Fruit fly (Drosophila melanogaster) whole organism, prepupa: ENCODE measurements around the gene CG33689.
A peak's percentile ranks its signal among the peaks of the same experiment; 100 is the strongest.

Experiments used
- Blimp-1 ChIP-seq: fragments of 200-800 bp; sonication (Bioruptor generic); optimal IDR thresholded peaks from 3 replicates; lab custom pipeline; 2017; ENCODE audit warnings: missing biosample characterization, missing genetic modification characterization, mild to moderate bottlenecking, moderate library complexity, missing genetic modification reagents
- CG10669 ChIP-seq: fragments of 200-800 bp; sonication (Bioruptor generic); optimal IDR thresholded peaks from 3 replicates; lab custom pipeline; 2018; ENCODE audit warnings: missing biosample characterization, mild to moderate bottlenecking, missing genetic modification characterization, moderate library complexity
- CG11294 ChIP-seq: fragments of 200-800 bp; sonication (Bioruptor generic); IDR thresholded peaks from 2 replicates; pipeline ENCODE4 v1.3.6; 2022; ENCODE audit warnings: missing biosample characterization, missing genetic modification characterization
- CG11762 ChIP-seq: fragments of 200-800 bp; sonication (Bioruptor generic); optimal IDR thresholded peaks from 3 replicates; lab custom pipeline; 2016; ENCODE audit warnings: missing biosample characterization, missing genetic modification characterization; ENCODE audit not compliant: insufficient read depth
- CG11902 ChIP-seq: fragments of 200-800 bp; sonication (Bioruptor generic); optimal IDR thresholded peaks from 3 replicates; lab custom pipeline; 2016; ENCODE audit warnings: missing biosample characterization, missing genetic modification characterization
- CG1621 ChIP-seq: fragments of 200-800 bp; sonication (Bioruptor generic); optimal IDR thresholded peaks from 3 replicates; lab custom pipeline; 2018; ENCODE audit warnings: missing biosample characterization, mild to moderate bottlenecking, missing genetic modification characterization
- CG16779 ChIP-seq: fragments of 200-800 bp; sonication (Bioruptor generic); optimal IDR thresholded peaks from 3 replicates; lab custom pipeline; 2017; ENCODE audit warnings: missing biosample characterization, mild to moderate bottlenecking, missing genetic modification characterization
- CG3032 ChIP-seq: fragments of 200-800 bp; optimal IDR thresholded peaks from 2 replicates; lab custom pipeline; 2019; ENCODE audit warnings: missing biosample characterization, mild to moderate bottlenecking, missing genetic modification characterization, moderate library complexity
- CG31627 ChIP-seq: fragments of 200-800 bp; sonication (Bioruptor generic); optimal IDR thresholded peaks from 3 replicates; lab custom pipeline; 2016; ENCODE audit warnings: missing biosample characterization, missing genetic modification characterization
- CG34406 ChIP-seq: fragments of 200-800 bp; sonication (Bioruptor generic); optimal IDR thresholded peaks from 3 replicates; lab custom pipeline; 2016; ENCODE audit warnings: missing biosample characterization, missing genetic modification characterization
- CG3919 ChIP-seq: fragments of 200-800 bp; sonication (Bioruptor generic); optimal IDR thresholded peaks from 3 replicates; lab custom pipeline; 2016; ENCODE audit warnings: missing biosample characterization, missing genetic modification characterization
- CG4318 ChIP-seq: fragments of 200-800 bp; sonication (Bioruptor generic); optimal IDR thresholded peaks from 3 replicates; lab custom pipeline; 2017; ENCODE audit warnings: missing biosample characterization, mild to moderate bottlenecking, missing genetic modification characterization
- CG6163 ChIP-seq: fragments of 200-800 bp; sonication (Bioruptor generic); IDR thresholded peaks from 3 replicates; pipeline ENCODE4 v1.3.6; 2022; ENCODE audit warnings: missing biosample characterization, missing genetic modification characterization
- CG6276 ChIP-seq: fragments of 200-800 bp; sonication (Bioruptor generic); optimal IDR thresholded peaks from 2 replicates; lab custom pipeline; 2017; ENCODE audit warnings: missing biosample characterization, mild to moderate bottlenecking, missing genetic modification characterization
- CG6792 ChIP-seq: fragments of 200-800 bp; sonication (Bioruptor generic); optimal IDR thresholded peaks from 3 replicates; lab custom pipeline; 2016; ENCODE audit warnings: missing biosample characterization, missing genetic modification characterization
- CG6808 ChIP-seq: fragments of 200-800 bp; sonication (Bioruptor generic); optimal IDR thresholded peaks from 3 replicates; lab custom pipeline; 2017; ENCODE audit warnings: missing biosample characterization, missing genetic modification characterization, mild to moderate bottlenecking, moderate library complexity, missing genetic modification reagents
- CG7368 ChIP-seq: fragments of 200-800 bp; sonication (Bioruptor generic); optimal IDR thresholded peaks from 3 replicates; lab custom pipeline; 2016; ENCODE audit warnings: missing biosample characterization, missing genetic modification characterization
- CG8119 ChIP-seq: fragments of 200-800 bp; sonication (Bioruptor generic); IDR thresholded peaks from 3 replicates; pipeline ENCODE4 v1.3.6; 2022; ENCODE audit warnings: missing biosample characterization, missing genetic modification characterization
- CG8319 ChIP-seq: fragments of 200-800 bp; sonication (Bioruptor generic); optimal IDR thresholded peaks from 3 replicates; lab custom pipeline; 2016; ENCODE audit warnings: missing biosample characterization, missing genetic modification characterization
- CG8632 ChIP-seq: fragments of 200-800 bp; sonication (Bioruptor generic); optimal IDR thresholded peaks from 3 replicates; lab custom pipeline; 2016; ENCODE audit warnings: missing biosample characterization, missing genetic modification characterization
- CG9139 ChIP-seq: fragments of 200-800 bp; sonication (Bioruptor generic); optimal IDR thresholded peaks from 3 replicates; lab custom pipeline; 2017; ENCODE audit warnings: missing biosample characterization, mild to moderate bottlenecking, missing genetic modification characterization
- Eip75B ChIP-seq: fragments of 200-800 bp; sonication (Bioruptor generic); optimal IDR thresholded peaks from 3 replicates; lab custom pipeline; 2016; ENCODE audit warnings: missing biosample characterization, missing genetic modification characterization
- Eip78C ChIP-seq: fragments of 200-800 bp; sonication (Bioruptor generic); peaks from one replicate; lab custom pipeline; 2016; ENCODE audit warnings: missing biosample characterization, missing genetic modification characterization
- Eip93F ChIP-seq: fragments of 200-800 bp; sonication (Bioruptor generic); optimal IDR thresholded peaks from 2 replicates; lab custom pipeline; 2016; ENCODE audit warnings: missing biosample characterization, mild to moderate bottlenecking, missing genetic modification characterization
- Ets21C ChIP-seq: fragments of 200-800 bp; sonication (Bioruptor generic); optimal IDR thresholded peaks from 3 replicates; lab custom pipeline; 2016; ENCODE audit warnings: missing biosample characterization, missing genetic modification characterization
- Gug ChIP-seq: fragments of 200-800 bp; sonication (Bioruptor generic); IDR thresholded peaks from 2 replicates; pipeline ENCODE4 v1.3.6; 2022; ENCODE audit warnings: missing biosample characterization, missing genetic modification characterization
- OdsH ChIP-seq: fragments of 200-800 bp; sonication (Bioruptor generic); optimal IDR thresholded peaks from 3 replicates; lab custom pipeline; 2016; ENCODE audit warnings: missing biosample characterization, missing genetic modification characterization
- Smox ChIP-seq: fragments of 200-800 bp; sonication (Bioruptor generic); optimal IDR thresholded peaks from 3 replicates; lab custom pipeline; 2016; ENCODE audit warnings: missing biosample characterization, missing genetic modification characterization
- Sox102F ChIP-seq: fragments of 200-800 bp; sonication (Bioruptor generic); optimal IDR thresholded peaks from 2 replicates; lab custom pipeline; 2016; ENCODE audit warnings: missing biosample characterization, mild to moderate bottlenecking, missing genetic modification characterization
- Sox14 ChIP-seq: fragments of 200-800 bp; sonication (Bioruptor generic); optimal IDR thresholded peaks from 3 replicates; lab custom pipeline; 2016; ENCODE audit warnings: missing biosample characterization, missing genetic modification characterization
- achi ChIP-seq: fragments of 200-800 bp; sonication (Bioruptor generic); optimal IDR thresholded peaks from 3 replicates; lab custom pipeline; 2016; ENCODE audit warnings: missing biosample characterization, missing genetic modification characterization
- acj6 ChIP-seq: fragments of 200-800 bp; sonication (Bioruptor generic); optimal IDR thresholded peaks from 3 replicates; lab custom pipeline; 2016; ENCODE audit warnings: missing biosample characterization, missing genetic modification characterization
- dac ChIP-seq: fragments of 200-800 bp; sonication (Bioruptor generic); optimal IDR thresholded peaks from 2 replicates; lab custom pipeline; 2017; ENCODE audit warnings: missing biosample characterization, mild to moderate bottlenecking, missing genetic modification characterization
- dsx ChIP-seq: fragments of 200-800 bp; optimal IDR thresholded peaks from 3 replicates; lab custom pipeline; 2019; ENCODE audit warnings: missing biosample characterization, mild to moderate bottlenecking, missing genetic modification characterization, moderate library complexity; ENCODE audit not compliant: poor library complexity, severe bottlenecking
- eg ChIP-seq: fragments of 200-800 bp; sonication (Bioruptor generic); IDR thresholded peaks from 3 replicates; pipeline ENCODE4 v1.3.6; 2022; ENCODE audit warnings: missing biosample characterization, missing genetic modification characterization
- fd59A ChIP-seq: fragments of 200-800 bp; sonication (Bioruptor generic); optimal IDR thresholded peaks from 2 replicates; lab custom pipeline; 2017; ENCODE audit warnings: missing biosample characterization, mild to moderate bottlenecking, missing genetic modification characterization, missing genetic modification reagents
- fd85E ChIP-seq: fragments of 200-800 bp; sonication (Bioruptor generic); optimal IDR thresholded peaks from 3 replicates; lab custom pipeline; 2016; ENCODE audit warnings: missing biosample characterization, missing genetic modification characterization
- fkh ChIP-seq: fragments of 200-800 bp; sonication (Bioruptor generic); optimal IDR thresholded peaks from 3 replicates; lab custom pipeline; 2017; ENCODE audit warnings: missing biosample characterization, mild to moderate bottlenecking, missing genetic modification characterization, moderate library complexity
- lz ChIP-seq: fragments of 200-800 bp; sonication (Bioruptor generic); optimal IDR thresholded peaks from 3 replicates; lab custom pipeline; 2016; ENCODE audit warnings: missing biosample characterization, missing genetic modification characterization
- pdm3 ChIP-seq: fragments of 200-800 bp; sonication (Bioruptor generic); optimal IDR thresholded peaks from 3 replicates; lab custom pipeline; 2016; ENCODE audit warnings: missing biosample characterization, missing genetic modification characterization
- salr ChIP-seq, 2 experiments: fragments of 200-800 bp; sonication (Bioruptor generic); optimal IDR thresholded peaks; 3 replicates each; lab custom pipeline; 2016 to 2018; ENCODE audit warnings: missing biosample characterization in 2 of 2, missing genetic modification characterization in 2 of 2, mild to moderate bottlenecking in 1 of 2
- spab ChIP-seq: fragments of 200-800 bp; sonication (Bioruptor generic); optimal IDR thresholded peaks from 2 replicates; lab custom pipeline; 2017; ENCODE audit warnings: missing biosample characterization, mild to moderate bottlenecking, missing genetic modification characterization, missing genetic modification reagents
- ss ChIP-seq, 2 experiments: fragments of 200-800 bp; sonication (Bioruptor generic); optimal IDR thresholded peaks; 2 replicates in 1 of 2; 3 replicates in 1 of 2; lab custom pipeline; 2017 to 2018; ENCODE audit warnings: mild to moderate bottlenecking in 2 of 2, missing biosample characterization in 2 of 2, missing genetic modification characterization in 2 of 2, moderate library complexity in 1 of 2
- svp ChIP-seq: fragments of 200-800 bp; sonication (Bioruptor generic); peaks from one replicate; lab custom pipeline; 2016; ENCODE audit warnings: missing biosample characterization, missing genetic modification characterization
- topi ChIP-seq: fragments of 200-800 bp; sonication (Bioruptor generic); optimal IDR thresholded peaks from 3 replicates; lab custom pipeline; 2016; ENCODE audit warnings: missing biosample characterization, missing genetic modification characterization
- vri ChIP-seq: fragments of 200-800 bp; sonication (Bioruptor generic); optimal IDR thresholded peaks from 3 replicates; lab custom pipeline; 2016; ENCODE audit warnings: missing biosample characterization, mild to moderate bottlenecking, missing genetic modification characterization

CG33689 gene

dm6 chr3L:16209641-16210040 lies 9.6 kb downstream of the CG33689 start:
- no peak for TF ChIP-seq Eip93F (GFP tag; lab: Kevin White, UChicago)
- peak; percentile 20 for TF ChIP-seq Eip75B (GFP tag; lab: Kevin White, UChicago)
- no peak for TF ChIP-seq Eip78C (GFP tag; lab: Kevin White, UChicago)
- TF ChIP-seq dac: no peak
- no peak for TF ChIP-seq CG3919 (GFP tag; lab: Kevin White, UChicago)
- TF ChIP-seq eg: 0 out of 3 replicates have a peak, but pooled peaks have one; percentile 8
- no peak for TF ChIP-seq topi (GFP tag; lab: Kevin White, UChicago)
- peak; percentile 36 to 75 for TF ChIP-seq ss (GFP tag; optimal IDR thresholded peaks at IDR 0.05; lab: Kevin White, UChicago)
- 0 out of 3 replicates have a peak, but pooled peaks have one; percentile 20 for TF ChIP-seq CG6163 (GFP tag; lab: Robert Waterston, UW)
- TF ChIP-seq CG6808 (GFP tag; lab: Kevin White, UChicago): peak; percentile 14
- no peak for TF ChIP-seq CG8632
- TF ChIP-seq CG9139 (GFP tag; lab: Kevin White, UChicago): peak; percentile 34
- no peak for TF ChIP-seq CG6792 (GFP tag; lab: Kevin White, UChicago)
- TF ChIP-seq spab: no peak

- TF ChIP-seq CG1621 (tag; lab: Kevin White, UChicago) (peak; percentile 47), CG11902 (GFP tag; lab: Kevin White, UChicago) (peak; percentile 50), CG8119 (GFP tag; lab: Robert Waterston, UW) (peak; percentile 73), svp (GFP tag; lab: Kevin White, UChicago) (peak; percentile 70), CG16779 (tag; lab: Kevin White, UChicago) (peak; percentile 51), achi (GFP tag; lab: Kevin White, UChicago) (peak; percentile 81), Gug (peak; percentile 49; the same call in 1 of the 2 replicates), CG6792 (GFP tag; lab: Kevin White, UChicago) (peak; percentile 79), Eip75B (GFP tag; lab: Kevin White, UChicago) (peak; percentile 69), fkh (no peak), CG11294 (no peak; the same call in 1 of the 2 replicates), lz (GFP tag; lab: Kevin White, UChicago) (peak; percentile 71), pdm3 (GFP tag; lab: Kevin White, UChicago) (peak; percentile 78), CG11762 (peak; percentile 32), dsx (peak; percentile 89), CG8319 (GFP tag; lab: Kevin White, UChicago) (peak; percentile 53), CG7368 (GFP tag; lab: Kevin White, UChicago) (peak; percentile 16), CG6163 (GFP tag; lab: Robert Waterston, UW) (peak; percentile 74), Sox102F (GFP tag; lab: Kevin White, UChicago) (peak; percentile 53), fd85E (GFP tag; lab: Kevin White, UChicago) (no peak), CG8632 (peak; percentile 81), dac (peak; percentile 83), Blimp-1 (GFP tag; lab: Kevin White, UChicago) (no peak), Sox14 (GFP tag; lab: Kevin White, UChicago) (peak; percentile 73), CG31627 (GFP tag; lab: Kevin White, UChicago) (peak; percentile 53), CG9139 (GFP tag; lab: Kevin White, UChicago) (no peak), Ets21C (GFP tag; lab: Kevin White, UChicago) (peak; percentile 39), Eip78C (GFP tag; lab: Kevin White, UChicago) (peak; percentile 84), CG3919 (GFP tag; lab: Kevin White, UChicago) (peak; percentile 41), fd59A (GFP tag; lab: Kevin White, UChicago) (peak; percentile 79), CG4318 (GFP tag; lab: Kevin White, UChicago) (peak; percentile 90), OdsH (peak; percentile 87), CG3032 (tag; lab: Kevin White, UChicago) (peak; percentile 78), acj6 (GFP tag; lab: Kevin White, UChicago) (peak; percentile 84), vri (GFP tag; lab: Kevin White, UChicago) (peak; percentile 13), Smox (peak; percentile 55), eg (peak; percentile 55; the same call in 2 of the 3 replicates), CG10669 (GFP tag; lab: Kevin White, UChicago) (peak; percentile 81), CG34406 (GFP tag; lab: Kevin White, UChicago) (peak; percentile 79), spab (peak; percentile 75), salr (GFP tag; optimal IDR thresholded peaks at IDR 0.05; lab: Kevin White, UChicago) (peak; percentile 16 to 95), CG6276 (GFP tag; lab: Kevin White, UChicago) (peak; percentile 90)
Observed at dm6 chr3L:16211156-16211935, 11.3 kb downstream of the CG33689 start.
